Fruit fly (Drosophila melanogaster) Kc167 (cell line): Measurements from ENCODE around the gene CG6901.
A peak's percentile ranks its signal among the peaks of the same experiment; 100 is the strongest.

Source experiments
- Myc ChIP-seq: fragments of >200 bp; optimal IDR thresholded peaks from 2 replicates; lab custom pipeline; 2017; ENCODE audit warnings: missing external identifiers
- Sin3A ChIP-seq: fragments of >200 bp; optimal IDR thresholded peaks from 2 replicates; lab custom pipeline; 2018; ENCODE audit warnings: missing external identifiers
- h ChIP-seq: fragments of >200 bp; optimal IDR thresholded peaks from 3 replicates; lab custom pipeline; 2018; ENCODE audit warnings: missing external identifiers
- insv ChIP-seq: fragments of >200 bp; optimal IDR thresholded peaks from 3 replicates; lab custom pipeline; 2018; ENCODE audit warnings: missing external identifiers
- psq ChIP-seq: fragments of >200 bp; optimal IDR thresholded peaks from 2 replicates; lab custom pipeline; 2017; ENCODE audit warnings: missing external identifiers
- ttk ChIP-seq: sonication (Bioruptor generic); optimal IDR thresholded peaks from 2 replicates; lab custom pipeline; 2017; ENCODE audit warnings: missing external identifiers

CG6901 gene

dm6 chr3R:16323093-16323492 lies at the start of gene CG6901:
Gene CG6901, plus strand, starts transcription at chr3R:16323415.
- TF ChIP-seq Myc (lab: Kevin White, UChicago) = no peak
- no peak for TF ChIP-seq h (lab: Kevin White, UChicago)
- TF ChIP-seq ttk (lab: Kevin White, UChicago) = no peak
- TF ChIP-seq Sin3A (lab: Kevin White, UChicago) = no peak
- no peak for TF ChIP-seq psq

DNA sequence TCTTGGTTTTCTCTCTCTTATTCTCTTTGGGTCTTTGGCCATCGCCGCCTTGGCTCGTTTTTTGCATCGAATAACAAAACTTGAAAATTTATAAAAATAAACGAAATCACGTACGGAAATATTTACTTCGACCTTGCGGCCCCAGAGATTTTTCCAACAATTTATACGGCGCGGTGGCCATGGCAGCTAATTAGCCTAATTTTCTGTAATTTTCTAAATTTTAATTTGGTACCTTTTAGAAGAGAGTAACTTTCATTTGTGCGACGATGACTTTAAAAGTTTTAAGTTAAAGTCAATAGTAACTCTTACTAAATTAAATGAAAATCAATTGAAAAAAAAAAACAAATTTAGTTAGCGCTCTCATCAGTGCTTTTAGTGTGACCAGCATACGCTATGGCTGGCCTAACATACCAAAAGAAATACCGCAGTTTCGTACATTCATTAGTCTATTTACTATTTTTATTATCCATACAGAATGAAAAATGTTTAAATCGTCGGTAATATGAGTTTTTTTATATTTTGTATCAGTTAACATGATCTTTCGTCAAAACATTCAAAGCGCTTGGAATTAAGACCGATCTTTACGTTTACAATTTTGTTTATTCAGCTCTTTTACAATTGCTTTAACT lies 49.6 kb upstream of the CG6901 start:
- TF ChIP-seq insv (lab: Kevin White, UChicago) (no peak), psq (no peak), Sin3A (lab: Kevin White, UChicago) (no peak), Myc (lab: Kevin White, UChicago) (no peak), h (lab: Kevin White, UChicago) (no peak), ttk (lab: Kevin White, UChicago) (no peak)

dm6 chr3R:16274534-16274933 lies 48.7 kb upstream of the CG6901 start:
- TF ChIP-seq Myc (lab: Kevin White, UChicago) (no peak), psq (no peak), insv (lab: Kevin White, UChicago) (no peak), Sin3A (lab: Kevin White, UChicago) (no peak), ttk (lab: Kevin White, UChicago) (peak; percentile 11), h (lab: Kevin White, UChicago) (no peak)

DNA sequence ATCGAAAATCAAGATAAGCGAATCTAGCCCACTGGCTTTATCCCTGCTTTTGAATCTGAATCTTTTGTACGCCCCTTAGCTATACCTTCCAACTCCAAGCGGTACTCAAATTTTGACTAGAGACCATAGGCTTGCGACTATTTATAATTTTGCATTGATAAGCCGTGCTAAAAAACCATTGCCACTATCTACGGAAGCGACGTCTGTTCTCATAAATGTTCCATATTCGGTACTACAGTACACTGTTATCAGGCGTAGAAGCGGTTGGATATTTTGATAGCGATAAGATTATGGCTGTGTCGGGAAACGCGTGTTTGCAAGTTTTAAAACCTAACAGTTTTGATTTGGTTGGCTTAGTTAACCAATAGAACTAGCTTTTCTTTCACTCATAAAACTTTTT lies 47.9 kb upstream of the CG6901 start:
- no peak for TF ChIP-seq ttk (lab: Kevin White, UChicago)
- no peak for TF ChIP-seq psq
- TF ChIP-seq insv (lab: Kevin White, UChicago) = no peak
- TF ChIP-seq Myc (lab: Kevin White, UChicago) = no peak
- TF ChIP-seq h (lab: Kevin White, UChicago) = no peak
- no peak for TF ChIP-seq Sin3A (lab: Kevin White, UChicago)

DNA sequence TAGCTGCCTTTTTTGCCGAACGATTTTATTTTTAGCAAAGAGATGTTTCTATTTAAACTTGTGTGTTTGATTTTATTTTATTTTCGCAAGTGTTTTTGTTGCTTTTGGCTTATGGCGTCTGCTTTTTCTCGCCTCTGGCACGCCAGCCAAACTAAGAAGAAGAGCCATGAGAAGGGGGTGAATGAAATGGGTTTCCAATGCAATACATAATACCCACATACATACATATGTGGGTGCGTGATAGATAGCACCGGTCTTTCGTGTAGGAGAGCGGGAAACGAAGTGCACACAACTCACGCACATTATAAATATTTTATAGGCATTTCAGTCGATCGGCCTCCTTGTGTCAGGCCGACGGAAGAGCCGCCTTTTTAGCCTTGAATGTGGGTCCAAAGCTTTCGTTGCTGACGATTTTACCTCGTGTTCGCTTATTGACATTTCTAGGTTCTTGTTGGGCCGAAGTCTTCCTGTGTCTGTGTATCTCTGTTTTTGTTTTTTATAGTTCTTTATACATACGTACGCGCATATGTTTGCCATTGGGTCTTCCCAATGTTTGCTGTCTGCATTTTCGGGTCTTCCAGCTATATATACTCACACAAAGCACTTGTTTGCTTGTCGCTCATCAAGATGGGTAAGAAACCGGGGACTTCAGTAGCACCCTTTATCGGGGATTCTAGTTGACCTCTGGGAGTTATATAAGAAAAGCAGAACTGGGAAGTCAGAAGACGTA lies 47.2 kb upstream of the CG6901 start:
- TF ChIP-seq h (lab: Kevin White, UChicago) (no peak), psq (no peak), ttk (lab: Kevin White, UChicago) (no peak), insv (lab: Kevin White, UChicago) (no peak), Myc (lab: Kevin White, UChicago) (no peak), Sin3A (lab: Kevin White, UChicago) (no peak)

dm6 chr3R:16276992-16277391 lies 46.2 kb upstream of the CG6901 start:
- TF ChIP-seq ttk (lab: Kevin White, UChicago) (no peak), insv (lab: Kevin White, UChicago) (no peak)

dm6 chr3R:16277543-16277942 lies 45.7 kb upstream of the CG6901 start:
- TF ChIP-seq ttk (lab: Kevin White, UChicago) (no peak), h (lab: Kevin White, UChicago) (no peak), insv (lab: Kevin White, UChicago) (no peak), Myc (lab: Kevin White, UChicago) (no peak), Sin3A (lab: Kevin White, UChicago) (no peak), psq (no peak)

dm6 chr3R:16279382-16279932 lies 43.8 kb upstream of the CG6901 start:
- TF ChIP-seq Myc (lab: Kevin White, UChicago) (no peak), psq (no peak), insv (lab: Kevin White, UChicago) (no peak), h (lab: Kevin White, UChicago) (no peak)

dm6 chr3R:16280003-16280998 lies 42.9 kb upstream of the CG6901 start:
- TF ChIP-seq psq (no peak), Sin3A (lab: Kevin White, UChicago) (no peak), Myc (lab: Kevin White, UChicago) (no peak)

dm6 chr3R:16281033-16281680 lies 42.1 kb upstream of the CG6901 start:
- no peak for TF ChIP-seq Sin3A (lab: Kevin White, UChicago)

dm6 chr3R:16282080-16282690 lies 41.0 kb upstream of the CG6901 start:
- TF ChIP-seq insv (lab: Kevin White, UChicago) (no peak), Myc (lab: Kevin White, UChicago) (no peak), Sin3A (lab: Kevin White, UChicago) (no peak), psq (no peak), ttk (lab: Kevin White, UChicago) (no peak), h (lab: Kevin White, UChicago) (no peak)
